Worm (Caenorhabditis elegans) whole organism, midembryonic: ENCODE measurements around the gene F18E3.13.

Experiments used
- T22C8.4 ChIP-seq: fragments of 200-800 bp; sonication (Bioruptor generic); IDR thresholded peaks from 2 replicates; pipeline ENCODE4 v1.3.6; 2022; ENCODE audit warnings: missing genetic modification characterization, missing compliant biosample characterization
- cog-1 ChIP-seq: sonication (generic microtip); optimal IDR thresholded peaks from 2 replicates; lab custom pipeline; 2016; ENCODE audit warnings: missing genetic modification characterization, missing compliant biosample characterization
- flt-1 ChIP-seq: fragments of 200-800 bp; sonication (Bioruptor generic); IDR thresholded peaks from 2 replicates; pipeline ENCODE4 v1.3.6; 2022; ENCODE audit warnings: missing genetic modification characterization, missing compliant biosample characterization
- klf-2 ChIP-seq: fragments of 200-800 bp; sonication (Bioruptor generic); conservative IDR thresholded peaks from 2 replicates; pipeline ENCODE4 v1.3.6; 2022; ENCODE audit warnings: missing genetic modification reagents, missing genetic modification characterization, missing compliant biosample characterization
- med-1 ChIP-seq: sonication (generic microtip); optimal IDR thresholded peaks from 2 replicates; lab custom pipeline; 2017; ENCODE audit warnings: missing genetic modification characterization, mild to moderate bottlenecking, missing compliant biosample characterization, antibody characterized with exemption, missing genetic modification reagents; ENCODE audit not compliant: insufficient read depth
- ref-1 ChIP-seq: fragments of 200-800 bp; sonication (Bioruptor generic); conservative IDR thresholded peaks from 2 replicates; pipeline ENCODE4 v1.3.6; 2022; ENCODE audit warnings: missing genetic modification reagents, missing genetic modification characterization, missing compliant biosample characterization
- tab-1 ChIP-seq: fragments of 200-800 bp; sonication (Bioruptor generic); IDR thresholded peaks from 2 replicates; pipeline ENCODE4 v1.3.6; 2022; ENCODE audit warnings: missing genetic modification characterization, missing compliant biosample characterization
- ztf-23 ChIP-seq: fragments of 200-800 bp; sonication (Bioruptor generic); IDR thresholded peaks from 2 replicates; pipeline ENCODE4 v1.3.6; 2022; ENCODE audit warnings: missing genetic modification reagents, missing genetic modification characterization, missing compliant biosample characterization
- ztf-29 ChIP-seq: fragments of 200-800 bp; sonication (Bioruptor generic); IDR thresholded peaks from 2 replicates; pipeline ENCODE4 v1.3.6; 2022; ENCODE audit warnings: missing genetic modification reagents, missing genetic modification characterization, missing compliant biosample characterization

Gene F18E3.13

ce11 chrV:7395359-7395758, 20.6 kb upstream of the F18E3.13 start, which contains the start of gene srx-9:
srx-9 (minus strand) TSS chrV:7395459.
- TF ChIP-seq ref-1 (GFP tag; lab: Robert Waterston, UW) (no peak), ztf-29 (GFP tag; lab: Robert Waterston, UW) (no peak)

DNA sequence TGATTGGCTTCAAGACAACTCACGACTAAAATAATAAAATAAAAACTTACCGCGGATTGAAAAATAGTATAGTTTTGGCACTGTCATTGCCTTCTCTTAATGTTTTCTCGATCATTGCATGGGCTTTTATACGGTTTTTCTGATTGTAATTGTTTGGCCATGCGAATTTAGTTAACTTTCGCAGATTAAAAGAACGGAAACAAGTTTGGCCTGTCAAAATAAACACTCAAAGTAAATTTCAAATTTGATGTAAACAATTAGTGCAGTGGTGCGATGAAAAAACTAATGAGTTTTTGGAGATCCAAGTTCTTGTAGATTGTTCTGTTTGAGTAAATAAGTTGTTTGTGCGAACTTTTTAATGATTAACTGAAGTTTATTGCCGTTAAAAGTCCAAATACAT, 16.8 kb upstream of the F18E3.13 start, which contains the start of gene gst-41:
Gene gst-41, minus strand, starts transcription at position 101 of the 400 bp plus-strand sequence.
- no peak for TF ChIP-seq cog-1
- TF ChIP-seq ref-1 (GFP tag; lab: Robert Waterston, UW) = no peak
- no peak for TF ChIP-seq flt-1 (GFP tag; lab: Robert Waterston, UW)
- TF ChIP-seq ztf-29 (GFP tag; lab: Robert Waterston, UW) = no peak
- TF ChIP-seq med-1 (GFP tag; lab: Kevin White, UChicago) = no peak
- no peak for TF ChIP-seq klf-2
- no peak for TF ChIP-seq ztf-23
- no peak for TF ChIP-seq tab-1 (GFP tag; lab: Robert Waterston, UW)
- no peak for TF ChIP-seq T22C8.4

DNA sequence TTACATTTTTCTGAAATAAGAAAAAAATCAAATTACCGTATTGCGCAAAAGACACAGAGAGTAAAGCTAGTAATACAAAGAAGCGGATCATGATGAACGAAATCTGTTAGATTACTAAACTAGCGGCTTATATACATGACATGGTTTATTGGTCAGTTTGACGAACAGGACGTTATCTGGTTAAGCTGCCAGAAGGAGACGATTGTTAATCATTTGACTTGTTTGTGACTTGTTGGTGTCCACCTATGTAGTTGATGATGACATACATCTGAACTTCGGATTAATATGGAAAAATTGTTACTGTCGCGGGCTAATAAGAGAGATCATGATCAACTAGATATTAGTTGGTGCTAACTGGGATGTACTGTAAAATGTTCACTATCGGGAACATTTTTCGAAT, 15.9 kb upstream of the F18E3.13 start, which contains the start of gene cnc-9:
Gene cnc-9, minus strand, starts transcription at position 101 of the 400 bp plus-strand sequence.
- TF ChIP-seq tab-1 (GFP tag; lab: Robert Waterston, UW) (no peak), ztf-23 (no peak), ztf-29 (GFP tag; lab: Robert Waterston, UW) (no peak), cog-1 (no peak), T22C8.4 (no peak), klf-2 (no peak), ref-1 (GFP tag; lab: Robert Waterston, UW) (no peak), med-1 (GFP tag; lab: Kevin White, UChicago) (no peak), flt-1 (GFP tag; lab: Robert Waterston, UW) (no peak)

DNA sequence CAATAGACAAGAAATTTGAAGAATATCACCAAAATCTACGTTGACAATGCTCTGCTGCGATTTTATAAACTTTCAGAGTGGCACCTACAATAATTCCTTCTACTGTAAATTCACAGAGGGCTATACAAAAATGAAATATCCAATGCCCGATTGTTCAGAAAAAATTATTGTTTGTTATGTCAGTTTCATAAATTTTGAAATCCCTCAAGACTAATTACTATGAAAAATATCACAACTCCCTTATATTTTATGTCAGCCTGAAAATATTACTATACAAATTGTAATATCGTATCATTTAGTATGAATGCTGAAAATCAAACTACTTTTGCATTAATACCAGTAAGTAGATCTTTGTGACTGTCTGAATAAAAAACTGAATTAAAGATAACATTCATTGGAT, 15.4 kb upstream of the F18E3.13 start, which contains the start of gene srx-60:
Gene srx-60, plus strand, starts transcription at position 301 of the 400 bp plus-strand sequence.
- no peak for TF ChIP-seq ztf-29 (GFP tag; lab: Robert Waterston, UW)
- no peak for TF ChIP-seq ref-1 (GFP tag; lab: Robert Waterston, UW)
- no peak for TF ChIP-seq flt-1 (GFP tag; lab: Robert Waterston, UW)
- TF ChIP-seq ztf-23 = no peak
- no peak for TF ChIP-seq T22C8.4
- no peak for TF ChIP-seq cog-1
- TF ChIP-seq klf-2 = no peak
- no peak for TF ChIP-seq med-1 (GFP tag; lab: Kevin White, UChicago)
- no peak for TF ChIP-seq tab-1 (GFP tag; lab: Robert Waterston, UW)

DNA sequence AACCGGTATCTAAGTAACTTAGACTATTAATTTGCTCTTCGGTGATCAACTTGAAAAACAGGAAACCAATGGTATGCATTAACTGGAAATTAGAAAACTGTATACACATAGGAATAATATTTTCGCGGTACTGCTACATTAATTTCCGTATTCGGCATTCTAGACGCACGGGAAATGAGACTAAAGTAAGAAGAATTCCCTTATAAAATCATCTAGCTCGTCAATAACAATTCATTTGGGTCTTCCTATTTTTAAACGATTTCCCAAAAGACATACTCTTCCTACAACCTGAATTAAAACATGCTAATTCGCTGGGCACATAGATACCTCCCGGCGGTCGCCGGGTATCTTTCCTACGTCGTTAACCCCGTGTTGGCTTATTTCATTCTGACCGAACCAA, 13.6 kb upstream of the F18E3.13 start, which contains the start of gene srj-13:
Gene srj-13, plus strand, starts transcription at position 301 of the 400 bp plus-strand sequence.
- TF ChIP-seq ztf-23 (no peak), cog-1 (no peak), ztf-29 (GFP tag; lab: Robert Waterston, UW) (no peak), tab-1 (GFP tag; lab: Robert Waterston, UW) (no peak), ref-1 (GFP tag; lab: Robert Waterston, UW) (no peak), T22C8.4 (no peak), klf-2 (no peak), flt-1 (GFP tag; lab: Robert Waterston, UW) (no peak), med-1 (GFP tag; lab: Kevin White, UChicago) (no peak)

DNA sequence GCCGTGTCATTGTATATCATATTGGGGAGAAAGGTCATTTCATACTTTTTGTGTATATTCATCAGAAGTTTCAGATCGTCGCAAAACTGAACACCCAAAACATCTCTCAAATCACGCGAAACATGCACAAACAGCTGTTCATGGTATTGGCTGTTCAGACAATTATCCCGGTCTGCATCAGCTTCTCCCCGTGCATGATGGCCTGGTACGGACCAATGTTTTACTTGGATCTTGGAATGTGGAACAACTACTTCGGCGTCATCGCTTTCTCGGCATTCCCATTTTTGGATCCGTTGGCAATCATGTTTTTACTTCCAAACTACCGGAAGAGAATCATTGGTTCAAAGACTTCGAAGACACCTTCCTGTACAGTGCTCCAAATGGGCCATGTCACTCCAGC, 12.5 kb upstream of the F18E3.13 start:
- no peak for TF ChIP-seq flt-1 (GFP tag; lab: Robert Waterston, UW)
- TF ChIP-seq ztf-29 (GFP tag; lab: Robert Waterston, UW) = no peak
- no peak for TF ChIP-seq cog-1
- TF ChIP-seq tab-1 (GFP tag; lab: Robert Waterston, UW) = no peak
- no peak for TF ChIP-seq T22C8.4
- no peak for TF ChIP-seq klf-2
- TF ChIP-seq ref-1 (GFP tag; lab: Robert Waterston, UW) = no peak
- TF ChIP-seq ztf-23 = no peak
- TF ChIP-seq med-1 (GFP tag; lab: Kevin White, UChicago) = no peak

ce11 chrV:7408520-7408919, 7.4 kb upstream of the F18E3.13 start, which contains the start of gene srt-6:
srt-6 (minus strand) TSS chrV:7408814.
- TF ChIP-seq ref-1 (GFP tag; lab: Robert Waterston, UW) (no peak), med-1 (GFP tag; lab: Kevin White, UChicago) (no peak)

DNA sequence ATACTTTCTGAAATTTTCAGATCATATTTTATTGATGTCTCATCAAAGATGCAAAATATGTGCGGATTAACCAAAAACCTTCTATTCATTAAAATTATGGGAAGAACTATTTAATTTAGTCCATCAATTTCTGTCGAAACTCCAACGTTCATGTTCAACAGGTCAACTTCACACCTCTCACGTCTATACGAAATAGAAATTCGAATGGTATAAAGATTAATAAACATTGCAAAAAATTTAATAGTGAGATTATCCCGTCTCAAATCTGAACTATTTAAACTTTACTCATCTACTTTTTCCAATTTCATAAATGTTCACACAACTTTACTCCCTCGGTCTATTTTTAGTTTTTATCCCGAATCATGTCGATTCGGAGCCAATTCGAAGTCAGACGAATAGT, 6.4 kb upstream of the F18E3.13 start, which contains the start of gene R13D7.2:
Gene R13D7.2, plus strand, starts transcription at position 301 of the 400 bp plus-strand sequence.
- TF ChIP-seq ztf-23 = no peak
- no peak for TF ChIP-seq ref-1 (GFP tag; lab: Robert Waterston, UW)
- no peak for TF ChIP-seq T22C8.4
- no peak for TF ChIP-seq klf-2
- TF ChIP-seq cog-1 = no peak
- no peak for TF ChIP-seq tab-1 (GFP tag; lab: Robert Waterston, UW)
- no peak for TF ChIP-seq flt-1 (GFP tag; lab: Robert Waterston, UW)
- no peak for TF ChIP-seq ztf-29 (GFP tag; lab: Robert Waterston, UW)
- TF ChIP-seq med-1 (GFP tag; lab: Kevin White, UChicago) = no peak

DNA sequence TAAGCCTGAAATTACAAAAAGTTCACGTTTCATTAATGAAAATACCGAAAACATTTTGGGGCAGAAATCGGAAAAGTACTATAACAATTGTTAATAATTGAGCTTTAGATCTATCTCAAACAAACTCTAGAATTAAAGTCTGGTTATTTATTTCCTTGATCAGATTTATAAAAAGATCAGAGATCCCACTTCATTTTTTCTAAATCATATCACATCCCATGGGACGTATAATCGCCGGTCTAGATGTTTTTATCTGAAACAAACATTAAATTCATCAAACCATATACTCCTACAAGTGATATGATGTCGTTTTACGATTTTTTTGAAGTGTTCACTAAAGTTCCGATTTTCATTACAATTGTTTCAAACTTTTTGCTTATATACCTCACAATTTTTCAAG, 4.3 kb upstream of the F18E3.13 start, which contains the start of gene str-41:
Gene str-41, plus strand, starts transcription at position 301 of the 400 bp plus-strand sequence.
- no peak for TF ChIP-seq ref-1 (GFP tag; lab: Robert Waterston, UW)
- no peak for TF ChIP-seq cog-1
- no peak for TF ChIP-seq ztf-29 (GFP tag; lab: Robert Waterston, UW)
- no peak for TF ChIP-seq flt-1 (GFP tag; lab: Robert Waterston, UW)
- TF ChIP-seq tab-1 (GFP tag; lab: Robert Waterston, UW) = no peak
- no peak for TF ChIP-seq med-1 (GFP tag; lab: Kevin White, UChicago)
- TF ChIP-seq T22C8.4 = no peak
- TF ChIP-seq klf-2 = no peak
- TF ChIP-seq ztf-23 = no peak

ce11 chrV:7413107-7413774, 2.7 kb upstream of the F18E3.13 start, which contains the start of gene F18E3.11:
F18E3.11 (plus strand) TSS chrV:7413482.
- no peak for TF ChIP-seq ztf-29 (GFP tag; lab: Robert Waterston, UW)
- no peak for TF ChIP-seq klf-2
- no peak for TF ChIP-seq tab-1 (GFP tag; lab: Robert Waterston, UW)
- TF ChIP-seq med-1 (GFP tag; lab: Kevin White, UChicago) = no peak
- TF ChIP-seq T22C8.4 = no peak
- TF ChIP-seq cog-1 = no peak
- TF ChIP-seq ztf-23 = no peak
- no peak for TF ChIP-seq ref-1 (GFP tag; lab: Robert Waterston, UW)
- TF ChIP-seq flt-1 (GFP tag; lab: Robert Waterston, UW) = no peak
